Worm (Caenorhabditis elegans) whole organism, young adult: ENCODE results near the gene mlck-1.

Source experiments
- C17E4.6 ChIP-seq: fragments of 200-800 bp; sonication (Bioruptor generic); IDR thresholded peaks from 2 replicates; pipeline ENCODE4 v1.3.6; 2022; ENCODE audit warnings: missing genetic modification reagents, missing genetic modification characterization, missing compliant biosample characterization
- F39B2.1 ChIP-seq: fragments of 200-800 bp; sonication (Bioruptor generic); IDR thresholded peaks from 2 replicates; pipeline ENCODE4 v1.3.6; 2022; ENCODE audit warnings: missing genetic modification reagents, missing genetic modification characterization, missing compliant biosample characterization
- F55B11.4 ChIP-seq: sonication (generic microtip); optimal IDR thresholded peaks from 2 replicates; lab custom pipeline; 2016; ENCODE audit warnings: missing compliant biosample characterization, missing genetic modification characterization, borderline replicate concordance; ENCODE audit not compliant: insufficient read depth
- T26A5.8 ChIP-seq: sonication (generic microtip); optimal IDR thresholded peaks from 2 replicates; lab custom pipeline; 2016; ENCODE audit warnings: missing genetic modification characterization, missing compliant biosample characterization
- Y79H2A.3 ChIP-seq: fragments of 200-800 bp; sonication (Bioruptor generic); conservative IDR thresholded peaks from 2 replicates; pipeline ENCODE4 v1.3.6; 2022; ENCODE audit warnings: missing genetic modification reagents, missing genetic modification characterization, missing compliant biosample characterization
- aptf-2 ChIP-seq: fragments of 200-800 bp; sonication (Bioruptor generic); conservative IDR thresholded peaks from 2 replicates; pipeline ENCODE4 v1.3.6; 2022; ENCODE audit warnings: missing genetic modification reagents, missing genetic modification characterization, missing compliant biosample characterization
- atf-7 ChIP-seq: sonication (generic microtip); optimal IDR thresholded peaks from 2 replicates; lab custom pipeline; 2017; ENCODE audit warnings: mild to moderate bottlenecking, missing genetic modification characterization, missing compliant biosample characterization
- attf-5 ChIP-seq: fragments of 200-800 bp; sonication (Bioruptor generic); optimal IDR thresholded peaks from 2 replicates; lab custom pipeline; 2018; ENCODE audit warnings: mild to moderate bottlenecking, missing genetic modification characterization, missing compliant biosample characterization
- ccch-3 ChIP-seq: fragments of 200-800 bp; sonication (Bioruptor generic); optimal IDR thresholded peaks from 2 replicates; lab custom pipeline; 2018; ENCODE audit warnings: mild to moderate bottlenecking, missing genetic modification characterization, missing compliant biosample characterization
- ceh-27 ChIP-seq: fragments of 200-800 bp; sonication (Bioruptor generic); optimal IDR thresholded peaks from 2 replicates; lab custom pipeline; 2018; ENCODE audit warnings: mild to moderate bottlenecking, missing genetic modification characterization, moderate library complexity, missing compliant biosample characterization
- ceh-79 ChIP-seq: sonication (generic microtip); optimal IDR thresholded peaks from 2 replicates; lab custom pipeline; 2017; ENCODE audit warnings: mild to moderate bottlenecking, missing genetic modification characterization, missing compliant biosample characterization
- die-1 ChIP-seq: sonication (generic microtip); optimal IDR thresholded peaks from 2 replicates; lab custom pipeline; 2016; ENCODE audit warnings: missing genotype, mild to moderate bottlenecking, missing genetic modification characterization, missing compliant biosample characterization
- efl-1 ChIP-seq: fragments of 150-350 bp; optimal IDR thresholded peaks from 2 replicates; lab custom pipeline; 2014; ENCODE audit warnings: missing biosample characterization, missing genetic modification reagents, missing genetic modification characterization
- egl-44 ChIP-seq: fragments of 200-800 bp; sonication (Bioruptor generic); IDR thresholded peaks from 2 replicates; pipeline ENCODE4 v1.3.6; 2022; ENCODE audit warnings: missing genetic modification reagents, missing genetic modification characterization, missing compliant biosample characterization
- ekl-4 ChIP-seq: fragments of 200-800 bp; sonication (Bioruptor generic); IDR thresholded peaks from 2 replicates; pipeline ENCODE4 v1.3.6; 2022; ENCODE audit warnings: missing genetic modification reagents, missing genetic modification characterization, missing compliant biosample characterization
- ets-4 ChIP-seq: fragments of 200-800 bp; sonication (Bioruptor generic); optimal IDR thresholded peaks from 2 replicates; lab custom pipeline; 2018; ENCODE audit warnings: mild to moderate bottlenecking, missing genetic modification characterization, missing compliant biosample characterization
- hlh-26 ChIP-seq: fragments of 200-800 bp; sonication (Bioruptor generic); conservative IDR thresholded peaks from 2 replicates; pipeline ENCODE4 v1.3.6; 2022; ENCODE audit warnings: missing genetic modification reagents, missing genetic modification characterization, missing compliant biosample characterization
- hmg-1.2 ChIP-seq: fragments of 200-800 bp; sonication (Bioruptor generic); IDR thresholded peaks from 2 replicates; pipeline ENCODE4 v1.3.6; 2022; ENCODE audit warnings: missing genetic modification reagents, missing genetic modification characterization, missing compliant biosample characterization
- hmg-20 ChIP-seq: fragments of 200-800 bp; sonication (Bioruptor generic); IDR thresholded peaks from 2 replicates; pipeline ENCODE4 v1.3.6; 2022; ENCODE audit warnings: missing genetic modification reagents, missing genetic modification characterization, missing compliant biosample characterization
- hrde-1 ChIP-seq: sonication (generic microtip); optimal IDR thresholded peaks from 2 replicates; lab custom pipeline; 2016; ENCODE audit warnings: missing genetic modification characterization, mild to moderate bottlenecking, missing compliant biosample characterization, moderate library complexity, missing genotype, missing genetic modification reagents, borderline replicate concordance
- hsf-1 ChIP-seq: fragments of 200-800 bp; sonication (Bioruptor generic); IDR thresholded peaks from 2 replicates; pipeline ENCODE4 v1.3.6; 2022; ENCODE audit warnings: missing genetic modification reagents, missing genetic modification characterization, missing compliant biosample characterization
- let-526 ChIP-seq: fragments of 200-800 bp; sonication (Bioruptor generic); IDR thresholded peaks from 2 replicates; pipeline ENCODE4 v1.3.6; 2022; ENCODE audit warnings: missing genetic modification reagents, missing genetic modification characterization, missing compliant biosample characterization
- let-607 ChIP-seq, 2 experiments: fragments of 200-800 bp in 1 of 2; sonication (Bioruptor generic) in 1 of 2; sonication (generic microtip) in 1 of 2; optimal IDR thresholded peaks; 2 replicates each; lab custom pipeline; 2016 to 2018; ENCODE audit warnings: mild to moderate bottlenecking in 2 of 2, missing compliant biosample characterization in 2 of 2, missing genetic modification characterization in 2 of 2, moderate library complexity in 2 of 2, missing genotype in 1 of 2
- lin-26 ChIP-seq: fragments of 200-800 bp; sonication (Bioruptor generic); IDR thresholded peaks from 2 replicates; pipeline ENCODE4 v1.3.6; 2022; ENCODE audit warnings: missing genetic modification reagents, missing genetic modification characterization, missing compliant biosample characterization
- lin-54 ChIP-seq: fragments of 200-800 bp; sonication (Bioruptor generic); optimal IDR thresholded peaks from 2 replicates; lab custom pipeline; 2018; ENCODE audit warnings: mild to moderate bottlenecking, missing genetic modification characterization, missing compliant biosample characterization
- lsy-27 ChIP-seq: sonication (generic microtip); optimal IDR thresholded peaks from 2 replicates; lab custom pipeline; 2017; ENCODE audit warnings: missing genetic modification characterization, mild to moderate bottlenecking, missing compliant biosample characterization, antibody characterized with exemption, missing genotype, borderline replicate concordance; ENCODE audit not compliant: insufficient read depth
- madf-10 ChIP-seq: sonication (generic microtip); optimal IDR thresholded peaks from 2 replicates; lab custom pipeline; 2016; ENCODE audit warnings: mild to moderate bottlenecking, missing genetic modification characterization, missing compliant biosample characterization
- madf-6 ChIP-seq: fragments of 200-800 bp; sonication (Bioruptor generic); IDR thresholded peaks from 2 replicates; pipeline ENCODE4 v1.3.6; 2022; ENCODE audit warnings: missing genetic modification reagents, missing genetic modification characterization, missing compliant biosample characterization
- madf-8 ChIP-seq: fragments of 200-800 bp; sonication (Bioruptor generic); conservative IDR thresholded peaks from 2 replicates; pipeline ENCODE4 v1.3.6; 2022; ENCODE audit warnings: missing genetic modification reagents, missing genetic modification characterization, missing compliant biosample characterization
- nfya-1 ChIP-seq: sonication (generic microtip); optimal IDR thresholded peaks from 2 replicates; lab custom pipeline; 2017; ENCODE audit warnings: antibody characterized with exemption, missing compliant biosample characterization, missing genetic modification characterization, borderline replicate concordance; ENCODE audit not compliant: insufficient read depth
- nhr-27 ChIP-seq: fragments of 200-800 bp; sonication (Bioruptor generic); optimal IDR thresholded peaks from 2 replicates; lab custom pipeline; 2018; ENCODE audit warnings: mild to moderate bottlenecking, missing genetic modification characterization, moderate library complexity, missing compliant biosample characterization
- rec-8 ChIP-seq, 2 experiments: sonication (generic microtip); optimal IDR thresholded peaks; 2 replicates each; lab custom pipeline; 2016; ENCODE audit warnings: mild to moderate bottlenecking in 2 of 2, missing genetic modification characterization in 2 of 2, missing genetic modification reagents in 2 of 2, missing genotype in 2 of 2, missing biosample characterization in 1 of 2, missing compliant biosample characterization in 1 of 2, moderate library complexity in 1 of 2
- sea-2 ChIP-seq: fragments of 200-800 bp; sonication (Bioruptor generic); IDR thresholded peaks from 2 replicates; pipeline ENCODE4 v1.3.6; 2022; ENCODE audit warnings: missing genetic modification characterization, missing compliant biosample characterization
- snpc-1.1 ChIP-seq: sonication (generic microtip); optimal IDR thresholded peaks from 2 replicates; lab custom pipeline; 2017; ENCODE audit warnings: missing genetic modification characterization, mild to moderate bottlenecking, missing compliant biosample characterization, antibody characterized with exemption, moderate library complexity, missing genotype, missing genetic modification reagents; ENCODE audit not compliant: insufficient read depth
- snpc-1.3 ChIP-seq: sonication (generic microtip); optimal IDR thresholded peaks from 2 replicates; lab custom pipeline; 2017; ENCODE audit warnings: missing genetic modification characterization, mild to moderate bottlenecking, missing compliant biosample characterization, antibody characterized with exemption, moderate library complexity, missing genotype, missing genetic modification reagents; ENCODE audit not compliant: insufficient read depth
- snpc-3.4 ChIP-seq: sonication (generic microtip); optimal IDR thresholded peaks from 2 replicates; lab custom pipeline; 2017; ENCODE audit warnings: missing genetic modification characterization, mild to moderate bottlenecking, missing compliant biosample characterization, antibody characterized with exemption, moderate library complexity, missing genotype, missing genetic modification reagents
- sptf-2 ChIP-seq: fragments of 200-800 bp; sonication (Bioruptor generic); optimal IDR thresholded peaks from 2 replicates; lab custom pipeline; 2018; ENCODE audit warnings: mild to moderate bottlenecking, missing genetic modification characterization, missing compliant biosample characterization
- unc-62 ChIP-seq: fragments of 150-350 bp; optimal IDR thresholded peaks from 2 replicates; lab custom pipeline; 2014; ENCODE audit warnings: missing biosample characterization, missing genetic modification reagents, missing genetic modification characterization
- xnd-1 ChIP-seq: sonication (generic microtip); optimal IDR thresholded peaks from 2 replicates; lab custom pipeline; 2016; ENCODE audit warnings: missing genotype, missing genetic modification reagents, missing genetic modification characterization, missing compliant biosample characterization
- ztf-22 ChIP-seq: fragments of 200-800 bp; sonication (Bioruptor generic); optimal IDR thresholded peaks from 2 replicates; lab custom pipeline; 2018; ENCODE audit warnings: mild to moderate bottlenecking, missing genetic modification characterization, moderate library complexity, missing compliant biosample characterization

Gene mlck-1

DNA sequence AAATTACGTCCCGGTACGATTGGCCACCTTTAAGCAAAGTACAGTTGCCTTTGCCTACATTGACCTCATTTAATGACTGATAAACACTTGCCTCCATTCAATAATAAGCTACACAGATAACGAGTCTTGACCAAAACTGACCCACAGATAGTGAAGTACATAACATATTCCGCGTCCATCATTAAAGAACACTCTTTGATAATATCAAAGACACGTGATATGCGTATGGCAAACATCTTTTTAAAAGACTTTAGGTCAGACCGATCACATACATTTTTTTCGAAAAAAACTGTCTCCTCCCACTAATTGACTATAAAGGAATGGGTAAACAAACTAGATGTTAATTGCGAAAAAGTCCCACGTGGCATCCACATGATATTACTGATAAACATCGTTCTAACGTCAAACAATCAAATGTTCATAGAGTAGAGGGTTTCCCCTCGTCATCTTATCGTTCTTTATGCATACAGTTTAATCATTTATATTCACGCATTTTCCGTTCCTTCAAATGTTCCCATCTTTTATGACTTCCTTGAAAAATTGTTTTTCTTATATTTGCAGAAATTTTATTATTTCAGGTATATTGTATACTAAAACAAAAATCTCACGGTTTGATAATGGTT is 14.6 kb upstream of the mlck-1 start, which contains the start of gene W07E11.1 (continued):
- peak; percentile 6 for TF ChIP-seq ets-4 (GFP tag; lab: Kevin White, UChicago)
- no peak for TF ChIP-seq die-1
- peak; percentile 55 for TF ChIP-seq atf-7 (tag; lab: Kevin White, UChicago)
- no peak for TF ChIP-seq snpc-1.1 (tag; lab: Kevin White, UChicago)
- TF ChIP-seq F55B11.4 (tag; lab: Kevin White, UChicago), result no peak
- TF ChIP-seq snpc-1.3, result no peak
- no peak for TF ChIP-seq xnd-1 (tag; lab: Kevin White, UChicago)
- TF ChIP-seq rec-8 (tag; optimal IDR thresholded peaks at IDR 0.05; lab: Kevin White, UChicago), result no peak
- TF ChIP-seq nhr-27 (tag; lab: Kevin White, UChicago), result no peak
- no peak for TF ChIP-seq Y79H2A.3 (GFP tag; lab: Robert Waterston, UW)
- no peak for TF ChIP-seq egl-44
- TF ChIP-seq unc-62 (GFP tag; lab: Kevin White, UChicago), result peak; percentile 43
- TF ChIP-seq madf-10, result no peak
- peak; percentile 38; the same call in 1 of the 2 replicates for TF ChIP-seq lin-26 (GFP tag; lab: Robert Waterston, UW)
- no peak for TF ChIP-seq sptf-2 (GFP tag; lab: Kevin White, UChicago)
- 0 out of 2 replicates have a peak, but pooled peaks have one; percentile 9 for TF ChIP-seq hmg-1.2
- TF ChIP-seq nfya-1, result no peak
- TF ChIP-seq hmg-20 (GFP tag; lab: Robert Waterston, UW), result no peak
- no peak for TF ChIP-seq hlh-26
- TF ChIP-seq lsy-27 (tag; lab: Kevin White, UChicago), result no peak

DNA sequence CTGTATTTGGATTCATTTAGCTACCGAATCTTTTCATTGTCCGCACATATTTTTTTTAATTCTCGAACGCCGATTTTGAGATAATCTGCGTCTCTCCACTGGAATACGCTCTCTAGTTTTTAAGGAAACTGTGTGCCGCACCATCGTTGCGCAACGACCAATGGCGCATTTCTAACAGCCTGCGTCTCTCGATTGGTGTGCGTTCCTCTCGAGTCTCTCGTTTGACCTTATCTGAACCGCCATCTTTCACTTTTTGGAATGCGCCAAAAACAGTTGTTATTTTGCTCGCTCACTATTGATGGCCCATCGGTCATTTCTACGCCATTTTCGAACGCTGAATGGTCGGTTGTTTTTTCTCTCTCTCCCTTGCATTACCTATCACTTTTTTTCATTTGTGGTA is 13.7 kb upstream of the mlck-1 start:
- TF ChIP-seq egl-44 (no peak), madf-8 (GFP tag; lab: Robert Waterston, UW) (0 out of 2 replicates have a peak, but pooled peaks have one; percentile 26), F39B2.1 (GFP tag; lab: Robert Waterston, UW) (no peak), hmg-1.2 (peak; percentile 85), xnd-1 (tag; lab: Kevin White, UChicago) (no peak), madf-6 (peak; percentile 67), efl-1 (GFP tag; lab: Kevin White, UChicago) (peak; percentile 70), hrde-1 (tag; lab: Kevin White, UChicago) (no peak), let-607 (tag; optimal IDR thresholded peaks at IDR 0.05; lab: Kevin White, UChicago) (no peak), C17E4.6 (no peak)

DNA sequence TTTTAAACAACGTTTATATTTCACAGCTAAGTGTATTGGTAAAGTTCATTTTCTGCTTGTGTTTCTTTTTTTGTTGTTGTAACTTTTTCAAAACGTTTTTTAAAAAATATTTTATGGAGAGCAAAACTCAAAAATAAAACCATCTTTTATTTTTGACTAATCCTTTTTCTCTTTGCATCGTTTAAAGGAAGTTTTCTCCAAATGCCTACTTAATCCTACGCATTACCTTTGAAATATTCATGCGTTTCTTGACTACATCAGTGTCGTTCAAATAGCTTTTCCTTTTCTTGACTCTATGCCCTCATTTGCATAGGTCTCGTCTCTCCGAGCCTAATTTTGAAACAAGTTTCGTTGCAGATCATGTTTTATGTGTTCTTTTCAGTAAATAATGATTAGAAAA is 11.5 kb upstream of the mlck-1 start:
- TF ChIP-seq snpc-1.3, result no peak
- TF ChIP-seq lin-54, result no peak
- no peak for TF ChIP-seq snpc-3.4
- no peak for TF ChIP-seq aptf-2 (GFP tag; lab: Robert Waterston, UW)
- TF ChIP-seq T26A5.8 (tag; lab: Kevin White, UChicago), result no peak
- no peak for TF ChIP-seq ztf-22
- TF ChIP-seq lin-26 (GFP tag; lab: Robert Waterston, UW), result no peak
- no peak for TF ChIP-seq let-526
- no peak for TF ChIP-seq hsf-1 (GFP tag; lab: Robert Waterston, UW)
- TF ChIP-seq hmg-20 (GFP tag; lab: Robert Waterston, UW), result no peak
- TF ChIP-seq sea-2 (GFP tag; lab: Robert Waterston, UW), result no peak
- no peak for TF ChIP-seq ccch-3 (GFP tag; lab: Kevin White, UChicago)
- TF ChIP-seq ceh-27 (GFP tag; lab: Kevin White, UChicago), result no peak
- no peak for TF ChIP-seq ekl-4 (GFP tag; lab: Robert Waterston, UW)
- TF ChIP-seq ceh-79 (tag; lab: Kevin White, UChicago), result no peak
- no peak for TF ChIP-seq attf-5 (GFP tag; lab: Kevin White, UChicago)
- no peak for TF ChIP-seq unc-62 (GFP tag; lab: Kevin White, UChicago)
- no peak for TF ChIP-seq hrde-1 (tag; lab: Kevin White, UChicago)
- TF ChIP-seq, all 124 proteins: peak for 0
